Worm (Caenorhabditis elegans): ENCODE measurements around the gene cest-9.2.
A peak's percentile ranks its signal among the peaks of the same experiment; 100 is the strongest.

The cest-9.2 gene

DNA sequence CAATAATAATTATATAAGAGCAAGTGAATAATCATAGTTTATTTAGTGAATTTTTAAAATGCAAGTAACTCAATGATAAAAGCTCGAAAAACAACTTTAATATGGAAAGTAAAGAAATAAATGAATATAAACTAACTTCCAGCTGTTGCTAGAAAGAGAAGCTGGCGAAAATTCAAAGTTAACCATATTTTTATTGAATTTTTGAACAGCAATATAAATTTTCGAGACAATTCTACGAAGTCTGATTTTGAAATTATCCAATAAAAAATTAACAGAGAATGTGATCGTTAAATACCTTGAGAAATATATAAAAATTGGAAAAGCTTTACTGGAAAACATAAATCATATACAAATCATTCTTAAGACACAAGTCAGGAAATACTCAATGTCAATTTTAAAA, 35.3 kb upstream of the cest-9.2 start:
- TF ChIP-seq nhr-6 (tag; optimal IDR thresholded peaks at IDR 0.05): no peak
- no peak for TF ChIP-seq alr-1 (tag; optimal IDR thresholded peaks at IDR 0.05)
- TF ChIP-seq aly-2 (tag; optimal IDR thresholded peaks at IDR 0.05): no peak
- TF ChIP-seq elt-1 (tag; optimal IDR thresholded peaks at IDR 0.05): no peak
- TF ChIP-seq nhr-129 (tag; optimal IDR thresholded peaks at IDR 0.05): no peak
- no peak for TF ChIP-seq unc-62 (GFP tag; optimal IDR thresholded peaks at IDR 0.05)
- no peak for TF ChIP-seq nhr-11 (tag; optimal IDR thresholded peaks at IDR 0.05)
- TF ChIP-seq nhr-23 (tag; optimal IDR thresholded peaks at IDR 0.05): no peak
- TF ChIP-seq ceh-82 (tag; optimal IDR thresholded peaks at IDR 0.05): no peak
- TF ChIP-seq egl-27 (tag; optimal IDR thresholded peaks at IDR 0.05): no peak
- TF ChIP-seq nhr-237 (tag; optimal IDR thresholded peaks at IDR 0.05): no peak
- no peak for TF ChIP-seq mdl-1 (tag; optimal IDR thresholded peaks at IDR 0.05)
- TF ChIP-seq ceh-16 (tag; optimal IDR thresholded peaks at IDR 0.05): no peak
- no peak for TF ChIP-seq mbf-1 (tag; optimal IDR thresholded peaks at IDR 0.05)
- no peak for TF ChIP-seq nhr-25 (tag; optimal IDR thresholded peaks at IDR 0.05)
- TF ChIP-seq R02D3.7 (tag; optimal IDR thresholded peaks at IDR 0.05): no peak

- TF ChIP-seq ceh-16 (tag; optimal IDR thresholded peaks at IDR 0.05) (peak; percentile 4), elt-1 (tag; optimal IDR thresholded peaks at IDR 0.05) (no peak), nhr-25 (tag; optimal IDR thresholded peaks at IDR 0.05) (peak; percentile 13), mdl-1 (tag; optimal IDR thresholded peaks at IDR 0.05) (no peak), sma-9 (GFP tag; optimal IDR thresholded peaks at IDR 0.05) (peak; percentile 60), sma-9 (tag; optimal IDR thresholded peaks at IDR 0.05) (no peak)
These were observed 33.4 kb upstream of the cest-9.2 start for ce11 chrX:12188280-12189071.

- TF ChIP-seq sma-9 (GFP tag; optimal IDR thresholded peaks at IDR 0.05) (no peak), sma-9 (tag; optimal IDR thresholded peaks at IDR 0.05) (no peak), nhr-12 (tag; optimal IDR thresholded peaks at IDR 0.05) (no peak), ztf-11 (tag; optimal IDR thresholded peaks at IDR 0.05) (no peak), nhr-25 (tag; optimal IDR thresholded peaks at IDR 0.05) (no peak), aly-2 (tag; optimal IDR thresholded peaks at IDR 0.05) (no peak), egl-27 (tag; optimal IDR thresholded peaks at IDR 0.05) (no peak), C34F6.9 (tag; optimal IDR thresholded peaks at IDR 0.05) (no peak), snpc-4 (tag; optimal IDR thresholded peaks at IDR 0.05) (no peak), nhr-6 (tag; optimal IDR thresholded peaks at IDR 0.05) (no peak), dmd-4 (tag; optimal IDR thresholded peaks at IDR 0.05) (no peak), nhr-237 (tag; optimal IDR thresholded peaks at IDR 0.05) (no peak), elt-1 (tag; optimal IDR thresholded peaks at IDR 0.05) (no peak)
These were observed 24.6 kb upstream of the cest-9.2 start for ce11 chrX:12197367-12197766.

DNA sequence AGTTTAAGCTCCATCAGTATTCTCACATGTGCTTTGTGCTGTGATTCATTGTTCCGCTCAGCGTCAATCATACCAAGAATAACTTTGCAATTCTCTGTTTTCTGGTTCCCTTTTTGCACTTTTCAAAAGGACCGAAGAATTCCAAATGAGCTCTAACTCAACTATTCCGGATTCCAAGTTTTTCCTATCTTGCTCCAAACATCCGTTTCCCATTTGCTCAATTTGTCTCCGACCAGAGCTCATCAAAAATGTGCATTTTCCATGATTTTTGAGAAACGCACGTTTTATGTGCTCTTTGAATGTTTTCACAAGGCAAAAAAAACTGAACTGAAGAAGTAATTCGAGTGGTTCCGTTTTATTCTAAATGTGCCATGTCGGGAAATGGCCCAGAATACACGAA, 23.6 kb upstream of the cest-9.2 start:
- TF ChIP-seq crh-2 (tag; optimal IDR thresholded peaks at IDR 0.05) (peak; percentile 1), ztf-11 (tag; optimal IDR thresholded peaks at IDR 0.05) (no peak), nhr-77 (tag; optimal IDR thresholded peaks at IDR 0.05) (no peak), sma-3 (GFP tag; optimal IDR thresholded peaks at IDR 0.05) (no peak), elt-1 (tag; optimal IDR thresholded peaks at IDR 0.05) (no peak), nhr-237 (tag; optimal IDR thresholded peaks at IDR 0.05) (no peak), nhr-25 (tag; optimal IDR thresholded peaks at IDR 0.05) (no peak), lsy-2 (tag; optimal IDR thresholded peaks at IDR 0.05) (peak in 1 of 2 experiments; percentile 7), nhr-129 (tag; optimal IDR thresholded peaks at IDR 0.05) (peak; percentile 16), unc-55 (GFP tag; optimal IDR thresholded peaks at IDR 0.05) (peak; percentile 38), nhr-23 (tag; optimal IDR thresholded peaks at IDR 0.05) (no peak), ceh-82 (tag; optimal IDR thresholded peaks at IDR 0.05) (no peak), gmeb-1 (tag; optimal IDR thresholded peaks at IDR 0.05) (no peak), mab-5 (tag; optimal IDR thresholded peaks at IDR 0.05) (no peak), lin-11 (tag; optimal IDR thresholded peaks at IDR 0.05) (no peak), mdl-1 (tag; optimal IDR thresholded peaks at IDR 0.05) (no peak), unc-62 (GFP tag; optimal IDR thresholded peaks at IDR 0.05) (no peak), aly-2 (tag; optimal IDR thresholded peaks at IDR 0.05) (no peak), ztf-4 (tag; optimal IDR thresholded peaks at IDR 0.05) (no peak), nhr-6 (tag; optimal IDR thresholded peaks at IDR 0.05) (no peak), blmp-1 (tag; optimal IDR thresholded peaks at IDR 0.05; ENCODE audit: insufficient read depth) (no peak), elt-3 (tag; optimal IDR thresholded peaks at IDR 0.05) (no peak), dmd-4 (tag; optimal IDR thresholded peaks at IDR 0.05) (no peak), lin-13 (GFP tag; optimal IDR thresholded peaks at IDR 0.05) (no peak), R02D3.7 (tag; optimal IDR thresholded peaks at IDR 0.05) (no peak), sma-9 (GFP tag; optimal IDR thresholded peaks at IDR 0.05) (peak; percentile 50), sma-9 (tag; optimal IDR thresholded peaks at IDR 0.05) (no peak), fos-1 (tag; optimal IDR thresholded peaks at IDR 0.05) (no peak), Y55F3AM.14 (GFP tag; optimal IDR thresholded peaks at IDR 0.05) (no peak), unc-39 (tag; optimal IDR thresholded peaks at IDR 0.05) (no peak), snpc-4 (tag; optimal IDR thresholded peaks at IDR 0.05) (no peak), nhr-11 (tag; optimal IDR thresholded peaks at IDR 0.05) (no peak), egl-27 (tag; optimal IDR thresholded peaks at IDR 0.05) (no peak), skn-1 (tag; optimal IDR thresholded peaks at IDR 0.05) (no peak), nhr-21 (tag; optimal IDR thresholded peaks at IDR 0.05) (no peak), ama-1 (optimal IDR thresholded peaks at IDR 0.05) (no peak), sem-4 (tag; optimal IDR thresholded peaks at IDR 0.05) (peak; percentile 49)

Measured in whole organism, L2 larva.